Worm (Caenorhabditis elegans): ENCODE measurements around the gene rft-1.
A peak's percentile ranks its signal among the peaks of the same experiment; 100 is the strongest.

The rft-1 gene

DNA sequence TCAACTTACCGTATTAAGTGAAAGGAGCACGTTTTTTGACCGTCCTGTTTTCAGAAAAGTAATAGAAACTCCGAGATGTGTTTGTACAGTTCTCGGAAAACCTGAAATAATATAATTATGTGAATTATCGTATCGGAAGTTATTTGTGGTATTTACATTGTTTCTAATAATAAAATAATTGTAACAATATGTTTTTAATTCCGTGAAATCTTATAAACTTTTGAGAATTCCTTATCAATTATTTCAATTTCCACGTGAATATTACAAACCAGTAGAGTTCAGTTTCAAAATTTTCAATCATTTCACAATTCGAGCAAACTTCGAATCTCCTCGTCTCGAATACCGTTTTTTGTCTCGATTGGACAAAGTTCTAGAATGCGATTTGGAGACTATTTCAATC lies 28.0 kb upstream of the rft-1 start, which contains the start of gene T08H10.3:
T08H10.3 (plus strand) TSS at position 301 of the 400 bp plus-strand sequence.
- TF ChIP-seq B0310.2 (tag; optimal IDR thresholded peaks at IDR 0.05): no peak
- TF ChIP-seq scrt-1 (GFP tag; IDR thresholded peaks at IDR 0.05): no peak
- no peak for TF ChIP-seq F13C5.2 (tag; optimal IDR thresholded peaks at IDR 0.05)
- TF ChIP-seq sea-1 (GFP tag; conservative IDR thresholded peaks at IDR 0.05): no peak
- no peak for TF ChIP-seq hnd-1 (tag; optimal IDR thresholded peaks at IDR 0.05)
- TF ChIP-seq tbx-11 (GFP tag; IDR thresholded peaks at IDR 0.05): no peak

DNA sequence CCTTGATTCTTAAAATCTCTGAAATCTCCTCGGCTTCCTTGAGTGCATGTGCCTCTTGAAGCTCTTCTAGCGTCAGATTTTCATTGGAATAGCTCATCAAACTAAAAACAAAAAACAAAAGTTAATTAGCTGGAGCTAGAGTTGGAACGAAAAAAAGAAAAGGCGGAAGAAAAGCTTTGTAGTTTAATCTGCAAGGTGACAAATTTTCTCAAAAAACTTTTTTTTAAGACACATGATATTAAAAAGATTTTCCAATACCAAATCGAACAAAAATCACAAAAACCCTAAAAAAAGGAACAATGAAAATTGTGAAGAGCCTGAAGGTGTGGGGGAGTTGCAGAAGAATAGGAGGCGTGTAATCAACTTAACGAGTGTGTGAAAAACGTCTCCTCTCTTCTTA lies 11.6 kb upstream of the rft-1 start, which contains the start of gene gnrr-5:
gnrr-5 (minus strand) TSS at position 101 of the 400 bp plus-strand sequence.
- TF ChIP-seq ama-1 (optimal IDR thresholded peaks at IDR 0.05): no peak
- no peak for TF ChIP-seq flt-1 (GFP tag; IDR thresholded peaks at IDR 0.05)
- TF ChIP-seq tra-4 (tag; optimal IDR thresholded peaks at IDR 0.05): no peak
- TF ChIP-seq aly-1 (tag; optimal IDR thresholded peaks at IDR 0.05): no peak
- no peak for TF ChIP-seq scrt-1 (GFP tag; IDR thresholded peaks at IDR 0.05)
- no peak for TF ChIP-seq tbx-37 (GFP tag; conservative IDR thresholded peaks at IDR 0.05)

DNA sequence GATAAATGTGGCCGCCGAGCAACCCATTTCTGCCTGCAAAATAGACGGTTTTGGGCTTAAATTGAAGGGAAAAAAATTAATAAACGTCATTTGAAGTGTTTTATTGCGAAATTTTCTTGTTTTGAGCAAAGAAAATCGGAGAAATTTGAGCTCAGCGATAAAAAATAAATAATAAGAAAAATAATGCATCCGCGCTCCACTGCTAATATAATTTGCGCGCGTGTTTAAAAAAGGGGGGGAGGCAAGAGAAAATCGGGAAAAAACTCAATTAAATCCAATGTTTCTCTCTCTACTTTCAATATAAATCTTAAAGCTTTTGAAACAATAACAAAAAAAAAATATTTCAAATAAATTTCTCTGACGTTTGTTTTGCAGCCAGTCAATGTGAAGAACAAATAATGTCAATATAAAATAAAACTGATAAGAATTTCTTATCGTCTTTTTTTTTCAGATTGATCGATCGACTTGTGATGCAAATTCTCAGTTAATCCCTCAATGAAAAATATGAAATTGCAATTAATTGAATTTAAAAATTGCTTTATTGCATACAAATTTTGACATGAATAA lies 7.6 kb upstream of the rft-1 start, which contains the start of gene rft-2:
rft-2 (minus strand) TSS at position 41 of the 567 bp plus-strand sequence.
- TF ChIP-seq aly-1 (tag; optimal IDR thresholded peaks at IDR 0.05): no peak
- TF ChIP-seq ceh-13 (GFP tag; optimal IDR thresholded peaks at IDR 0.05): no peak
- TF ChIP-seq F13C5.2 (tag; optimal IDR thresholded peaks at IDR 0.05): peak; percentile 59

DNA sequence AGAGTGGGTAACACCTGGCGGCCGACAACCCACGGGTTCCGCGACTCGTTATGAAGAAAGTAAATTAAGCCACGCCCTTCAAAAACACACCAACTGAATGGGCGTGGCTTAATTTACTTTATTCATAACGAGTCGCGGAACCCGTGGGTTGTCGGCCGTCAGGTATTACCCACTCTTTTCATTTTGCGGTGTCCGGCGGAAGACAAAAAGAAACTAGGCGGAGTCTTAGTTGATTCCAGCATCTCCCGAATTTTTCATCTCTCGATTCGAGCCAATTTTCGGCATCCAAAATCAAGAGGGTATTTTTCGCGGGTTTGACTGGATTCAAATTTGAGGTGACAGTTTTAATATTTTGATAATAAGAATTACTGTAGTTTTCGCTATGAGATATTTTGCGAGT lies 4.6 kb upstream of the rft-1 start:
- TF ChIP-seq hmg-4 (GFP tag; optimal IDR thresholded peaks at IDR 0.05): no peak
- no peak for TF ChIP-seq sea-1 (GFP tag; conservative IDR thresholded peaks at IDR 0.05)
- no peak for TF ChIP-seq scrt-1 (GFP tag; IDR thresholded peaks at IDR 0.05)
- no peak for TF ChIP-seq tbx-37 (GFP tag; conservative IDR thresholded peaks at IDR 0.05)
- no peak for TF ChIP-seq flt-1 (GFP tag; IDR thresholded peaks at IDR 0.05)

DNA sequence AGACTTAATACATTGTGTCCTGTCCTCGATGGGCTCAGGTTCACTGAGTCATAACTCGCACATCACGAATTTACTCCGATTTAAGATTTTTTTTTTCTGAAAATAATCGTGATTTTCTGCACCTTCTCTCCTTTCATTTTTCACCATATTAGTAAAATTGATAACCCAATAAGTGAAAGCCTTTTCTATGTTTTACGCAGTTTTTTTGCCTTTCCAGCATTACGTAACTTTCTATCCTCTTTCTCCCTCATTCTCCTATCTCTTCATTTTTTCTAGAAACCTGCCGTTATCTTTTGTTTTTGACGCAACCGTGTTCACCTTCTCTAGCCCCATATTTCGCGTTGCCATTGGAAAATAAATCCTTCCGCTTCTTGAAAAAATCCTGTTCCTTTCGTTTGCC lies 5.8 kb downstream of the rft-1 start:
- TF ChIP-seq tra-4 (tag; optimal IDR thresholded peaks at IDR 0.05) (no peak), scrt-1 (GFP tag; IDR thresholded peaks at IDR 0.05) (no peak), ets-7 (tag; optimal IDR thresholded peaks at IDR 0.05) (no peak), ceh-36 (tag; optimal IDR thresholded peaks at IDR 0.05) (no peak)

DNA sequence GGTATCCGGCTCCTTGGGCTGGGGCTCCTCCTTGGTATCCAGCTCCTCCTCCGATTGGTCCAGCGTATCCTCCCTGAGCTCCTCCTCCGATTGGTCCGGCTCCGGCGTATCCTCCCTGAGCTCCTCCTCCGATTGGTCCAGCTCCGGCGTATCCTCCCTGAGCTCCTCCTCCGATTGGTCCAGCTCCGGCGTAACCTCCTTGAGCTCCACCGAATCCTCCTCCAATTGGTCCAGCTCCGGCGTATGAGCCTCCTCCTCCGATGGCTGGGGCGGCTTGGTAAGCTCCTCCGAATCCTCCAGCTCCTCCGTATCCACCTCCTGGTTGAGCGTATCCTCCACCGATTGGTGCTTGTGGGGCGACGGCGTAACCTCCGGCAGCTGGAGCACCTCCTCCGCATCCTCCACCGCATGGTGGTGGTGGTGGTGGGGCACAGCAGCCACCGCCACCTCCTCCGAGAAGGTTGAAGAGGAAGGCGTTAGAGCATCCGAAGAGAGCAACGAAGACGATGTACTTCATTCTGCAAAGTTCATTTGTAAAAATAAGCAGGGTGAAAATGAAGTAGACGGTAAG lies 7.5 kb downstream of the rft-1 start, which contains the start of gene Y47D7A.13:
Y47D7A.13 (minus strand) TSS at position 517 of the 571 bp plus-strand sequence.
- TF ChIP-seq F13C5.2 (tag; optimal IDR thresholded peaks at IDR 0.05): no peak
- TF ChIP-seq ets-7 (tag; optimal IDR thresholded peaks at IDR 0.05): no peak
- TF ChIP-seq B0310.2 (tag; optimal IDR thresholded peaks at IDR 0.05): no peak
- no peak for TF ChIP-seq tra-4 (tag; optimal IDR thresholded peaks at IDR 0.05)
- no peak for TF ChIP-seq hmg-4 (GFP tag; optimal IDR thresholded peaks at IDR 0.05)
- no peak for TF ChIP-seq tbx-37 (GFP tag; conservative IDR thresholded peaks at IDR 0.05)
- no peak for TF ChIP-seq ceh-13 (GFP tag; optimal IDR thresholded peaks at IDR 0.05)
- no peak for TF ChIP-seq ceh-36 (tag; optimal IDR thresholded peaks at IDR 0.05)
- TF ChIP-seq pes-1 (GFP tag; IDR thresholded peaks at IDR 0.05): no peak
- no peak for TF ChIP-seq scrt-1 (GFP tag; IDR thresholded peaks at IDR 0.05)
- no peak for TF ChIP-seq flt-1 (GFP tag; IDR thresholded peaks at IDR 0.05)
- no peak for TF ChIP-seq hmbx-1 (tag; optimal IDR thresholded peaks at IDR 0.05)
- TF ChIP-seq ama-1 (optimal IDR thresholded peaks at IDR 0.05): no peak
- TF ChIP-seq tbx-11 (GFP tag; IDR thresholded peaks at IDR 0.05): no peak

DNA sequence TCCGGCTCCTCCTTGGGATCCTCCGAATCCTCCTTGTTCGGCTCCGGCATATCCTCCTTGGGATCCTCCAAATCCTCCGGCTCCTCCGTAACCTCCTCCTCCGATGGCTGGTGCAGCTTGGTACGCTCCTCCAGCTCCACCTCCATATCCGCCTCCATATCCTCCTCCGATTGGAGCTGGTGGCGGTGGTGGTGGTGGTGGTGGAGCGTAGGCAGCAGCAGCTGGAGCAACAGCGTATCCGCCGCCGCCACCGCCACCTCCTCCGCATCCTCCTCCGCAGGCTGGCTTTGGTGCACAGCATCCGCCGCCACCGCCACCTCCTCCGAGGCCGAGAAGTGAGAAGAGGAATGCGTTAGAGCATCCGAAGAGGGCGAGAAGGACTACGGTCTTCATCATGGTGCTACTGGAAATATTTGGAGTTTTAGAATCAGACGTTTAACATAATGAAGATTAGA lies 10.2 kb downstream of the rft-1 start, which contains the start of gene Y47D7A.15:
Y47D7A.15 (minus strand) TSS at position 405 of the 455 bp plus-strand sequence.
- TF ChIP-seq ceh-36 (tag; optimal IDR thresholded peaks at IDR 0.05) (no peak), tra-4 (tag; optimal IDR thresholded peaks at IDR 0.05) (no peak), aly-1 (tag; optimal IDR thresholded peaks at IDR 0.05) (no peak), F13C5.2 (tag; optimal IDR thresholded peaks at IDR 0.05) (no peak), hmbx-1 (tag; optimal IDR thresholded peaks at IDR 0.05) (no peak), ama-1 (optimal IDR thresholded peaks at IDR 0.05) (no peak), ceh-13 (GFP tag; optimal IDR thresholded peaks at IDR 0.05) (no peak), tbx-37 (GFP tag; conservative IDR thresholded peaks at IDR 0.05) (no peak), hmg-4 (GFP tag; optimal IDR thresholded peaks at IDR 0.05) (no peak), flt-1 (GFP tag; IDR thresholded peaks at IDR 0.05) (no peak), hnd-1 (tag; optimal IDR thresholded peaks at IDR 0.05) (no peak), ets-7 (tag; optimal IDR thresholded peaks at IDR 0.05) (no peak), B0310.2 (tag; optimal IDR thresholded peaks at IDR 0.05) (no peak), tbx-11 (GFP tag; IDR thresholded peaks at IDR 0.05) (no peak)

DNA sequence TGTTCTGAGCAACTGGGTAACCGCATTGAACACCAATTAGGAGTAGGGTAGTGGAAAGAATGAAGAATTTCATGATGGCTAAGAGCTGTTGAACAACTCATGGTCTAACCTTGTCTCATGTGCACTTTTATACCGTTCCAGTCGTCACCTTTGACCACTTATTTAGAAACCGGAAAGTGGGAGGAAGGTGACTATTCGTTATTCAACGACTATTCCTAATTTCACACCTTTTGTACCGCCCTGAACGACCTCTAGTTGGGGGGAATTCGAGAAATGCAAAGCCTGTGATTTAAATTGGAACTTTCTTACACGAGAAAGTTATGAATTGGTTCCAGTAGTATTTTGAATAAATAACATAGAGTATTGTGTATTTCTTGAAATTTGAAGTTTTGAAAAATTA lies 13.4 kb downstream of the rft-1 start, which contains the start of gene Y47D7A.12:
Y47D7A.12 (minus strand) TSS at position 101 of the 400 bp plus-strand sequence.
- TF ChIP-seq ceh-13 (GFP tag; optimal IDR thresholded peaks at IDR 0.05) (no peak), pes-1 (GFP tag; IDR thresholded peaks at IDR 0.05) (no peak), ceh-36 (tag; optimal IDR thresholded peaks at IDR 0.05) (no peak), tra-4 (tag; optimal IDR thresholded peaks at IDR 0.05) (no peak), sea-1 (GFP tag; conservative IDR thresholded peaks at IDR 0.05) (no peak), hmg-4 (GFP tag; optimal IDR thresholded peaks at IDR 0.05) (no peak), aly-1 (tag; optimal IDR thresholded peaks at IDR 0.05) (no peak), hnd-1 (tag; optimal IDR thresholded peaks at IDR 0.05) (no peak), hmbx-1 (tag; optimal IDR thresholded peaks at IDR 0.05) (no peak)
